Fruit fly (Drosophila melanogaster): ENCODE results near the gene CG3862.
A peak's percentile ranks its signal among the peaks of the same experiment; 100 is the strongest.

CG3862 gene

dm6 chr2L:846167-846868 lies 20.7 kb upstream of the CG3862 start:
- no peak for TF ChIP-seq EcR (GFP tag; optimal IDR thresholded peaks at IDR 0.05)
- no peak for TF ChIP-seq gl (tag; optimal IDR thresholded peaks at IDR 0.05)
- peak; percentile 1 for TF ChIP-seq CG9948 (tag; optimal IDR thresholded peaks at IDR 0.05)
- no peak for TF ChIP-seq CG34367 (tag; optimal IDR thresholded peaks at IDR 0.05)
- peak; percentile 83 for TF ChIP-seq CG8301 (tag; optimal IDR thresholded peaks at IDR 0.05)
- TF ChIP-seq CG8159 (tag; optimal IDR thresholded peaks at IDR 0.05), result peak; percentile 5
- TF ChIP-seq CG4496 (GFP tag; IDR thresholded peaks at IDR 0.05), result peak; percentile 82; the same call in 2 of the 3 replicates
- TF ChIP-seq fd96Ca (GFP tag; IDR thresholded peaks at IDR 0.05), result peak; percentile 78; the same call in 2 of the 3 replicates
- TF ChIP-seq Ets98B (GFP tag; IDR thresholded peaks at IDR 0.05), result peak; percentile 61
- TF ChIP-seq CG17806 (tag; optimal IDR thresholded peaks at IDR 0.05), result peak; percentile 36
- TF ChIP-seq CG12605 (GFP tag; IDR thresholded peaks at IDR 0.05), result no peak; the same call in 1 of the 2 replicates
- TF ChIP-seq CG13204 (GFP tag; optimal IDR thresholded peaks at IDR 0.05), result no peak
- TF ChIP-seq CG32121 (GFP tag; IDR thresholded peaks at IDR 0.05), result peak; percentile 59; the same call in 1 of the 2 replicates
- TF ChIP-seq Snoo (tag; optimal IDR thresholded peaks at IDR 0.05), result peak; percentile 10
- TF ChIP-seq Pif1B (GFP tag; optimal IDR thresholded peaks at IDR 0.05), result peak; percentile 33
- TF ChIP-seq Pif1A (GFP tag; optimal IDR thresholded peaks at IDR 0.05), result peak; percentile 66
- peak; percentile 76 for TF ChIP-seq CG14655 (GFP tag; optimal IDR thresholded peaks at IDR 0.05)

DNA sequence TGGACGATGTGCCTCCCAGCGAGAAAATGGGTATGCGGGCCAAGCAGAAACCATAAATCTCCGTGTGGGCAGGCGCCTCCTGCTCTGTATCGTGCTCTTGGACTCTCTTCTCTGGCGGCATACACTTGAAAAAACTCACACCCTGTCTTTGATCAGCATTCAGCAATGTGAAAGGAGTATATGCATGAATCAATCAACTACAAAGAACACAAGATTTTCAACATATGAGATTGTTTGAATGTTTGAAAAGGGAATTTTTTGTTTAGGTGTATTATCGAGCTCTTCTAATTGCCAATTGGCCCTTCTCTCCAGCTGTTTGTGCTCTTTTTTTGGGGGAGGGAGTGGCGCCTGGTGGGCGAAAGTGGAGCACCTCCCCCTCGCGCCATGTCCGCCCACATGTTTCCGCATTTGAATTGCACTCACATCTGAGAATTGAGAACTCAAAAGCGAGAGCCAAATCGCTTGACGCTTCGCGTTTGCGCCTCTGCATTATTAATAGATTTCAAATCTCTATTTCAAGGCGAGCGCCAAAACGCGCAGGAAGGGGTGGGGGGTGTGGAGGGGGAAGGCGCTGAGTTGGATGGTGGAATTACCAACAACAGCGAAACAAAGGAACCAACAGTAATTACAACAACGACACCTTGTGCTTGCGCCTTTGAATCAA lies 19.8 kb upstream of the CG3862 start:
- TF ChIP-seq CG10348 (GFP tag; IDR thresholded peaks at IDR 0.05), result no peak
- TF ChIP-seq CG14655 (GFP tag; optimal IDR thresholded peaks at IDR 0.05), result peak; percentile 88
- TF ChIP-seq Ets98B (GFP tag; IDR thresholded peaks at IDR 0.05), result peak; percentile 92
- TF ChIP-seq CG8159 (tag; optimal IDR thresholded peaks at IDR 0.05), result peak; percentile 58
- TF ChIP-seq fd96Ca (GFP tag; IDR thresholded peaks at IDR 0.05), result peak; percentile 92
- peak; percentile 84 for TF ChIP-seq CG12605 (GFP tag; IDR thresholded peaks at IDR 0.05)
- TF ChIP-seq CG13204 (GFP tag; optimal IDR thresholded peaks at IDR 0.05), result no peak
- TF ChIP-seq CG15710 (tag; optimal IDR thresholded peaks at IDR 0.05), result peak; percentile 60
- no peak for TF ChIP-seq EcR (GFP tag; optimal IDR thresholded peaks at IDR 0.05)
- TF ChIP-seq CG4496 (GFP tag; IDR thresholded peaks at IDR 0.05), result peak; percentile 94
- peak; percentile 67 for TF ChIP-seq CG9948 (tag; optimal IDR thresholded peaks at IDR 0.05)
- peak; percentile 80 for TF ChIP-seq Pif1B (GFP tag; optimal IDR thresholded peaks at IDR 0.05)
- no peak for TF ChIP-seq D1 (tag; optimal IDR thresholded peaks at IDR 0.05)
- peak; percentile 82 for TF ChIP-seq Pif1A (GFP tag; optimal IDR thresholded peaks at IDR 0.05)
- TF ChIP-seq gl (tag; optimal IDR thresholded peaks at IDR 0.05), result no peak
- peak; percentile 86 for TF ChIP-seq CG32121 (GFP tag; IDR thresholded peaks at IDR 0.05)
- TF ChIP-seq rn (GFP tag; IDR thresholded peaks at IDR 0.05), result peak; percentile 75
- peak; percentile 72 for TF ChIP-seq CG17806 (tag; optimal IDR thresholded peaks at IDR 0.05)
- TF ChIP-seq Snoo (tag; optimal IDR thresholded peaks at IDR 0.05), result peak; percentile 62
- peak; percentile 55 for TF ChIP-seq CG34367 (tag; optimal IDR thresholded peaks at IDR 0.05)
- TF ChIP-seq CG8301 (tag; optimal IDR thresholded peaks at IDR 0.05), result peak; percentile 88

dm6 chr2L:843850-844791 lies 18.5 kb upstream of the CG3862 start:
- TF ChIP-seq EcR (GFP tag; optimal IDR thresholded peaks at IDR 0.05) (no peak), Ets98B (GFP tag; IDR thresholded peaks at IDR 0.05) (peak; percentile 59), CG17806 (tag; optimal IDR thresholded peaks at IDR 0.05) (peak; percentile 52), Snoo (tag; optimal IDR thresholded peaks at IDR 0.05) (no peak), Pif1A (GFP tag; optimal IDR thresholded peaks at IDR 0.05) (peak; percentile 32), CG4496 (GFP tag; IDR thresholded peaks at IDR 0.05) (peak; percentile 75), CG32121 (GFP tag; IDR thresholded peaks at IDR 0.05) (peak; percentile 12; the same call in 1 of the 2 replicates), CG15710 (tag; optimal IDR thresholded peaks at IDR 0.05) (peak; percentile 15), CG8301 (tag; optimal IDR thresholded peaks at IDR 0.05) (peak; percentile 70), Pif1B (GFP tag; optimal IDR thresholded peaks at IDR 0.05) (no peak), rn (GFP tag; IDR thresholded peaks at IDR 0.05) (peak; percentile 33; the same call in 1 of the 2 replicates), CG13204 (GFP tag; optimal IDR thresholded peaks at IDR 0.05) (peak; percentile 23), CG14655 (GFP tag; optimal IDR thresholded peaks at IDR 0.05) (peak; percentile 75), CG34367 (tag; optimal IDR thresholded peaks at IDR 0.05) (peak; percentile 48), CG8159 (tag; optimal IDR thresholded peaks at IDR 0.05) (peak; percentile 52), CG9948 (tag; optimal IDR thresholded peaks at IDR 0.05) (peak; percentile 32), fd96Ca (GFP tag; IDR thresholded peaks at IDR 0.05) (peak; percentile 53; the same call in 2 of the 3 replicates), CG12605 (GFP tag; IDR thresholded peaks at IDR 0.05) (peak; percentile 65), gl (tag; optimal IDR thresholded peaks at IDR 0.05) (peak; percentile 37), CG10348 (GFP tag; IDR thresholded peaks at IDR 0.05) (no peak), D1 (tag; optimal IDR thresholded peaks at IDR 0.05) (no peak)

- no peak for TF ChIP-seq EcR (GFP tag; optimal IDR thresholded peaks at IDR 0.05)
- no peak for TF ChIP-seq CG13204 (GFP tag; optimal IDR thresholded peaks at IDR 0.05)
- TF ChIP-seq CG15710 (tag; optimal IDR thresholded peaks at IDR 0.05), result no peak
- no peak for TF ChIP-seq CG12605 (GFP tag; IDR thresholded peaks at IDR 0.05)
- TF ChIP-seq Pif1A (GFP tag; optimal IDR thresholded peaks at IDR 0.05), result no peak
- TF ChIP-seq CG8301 (tag; optimal IDR thresholded peaks at IDR 0.05), result no peak
- TF ChIP-seq CG34367 (tag; optimal IDR thresholded peaks at IDR 0.05), result no peak
- TF ChIP-seq fd96Ca (GFP tag; IDR thresholded peaks at IDR 0.05), result no peak
- TF ChIP-seq CG9948 (tag; optimal IDR thresholded peaks at IDR 0.05), result no peak
- TF ChIP-seq CG10348 (GFP tag; IDR thresholded peaks at IDR 0.05), result no peak
- TF ChIP-seq gl (tag; optimal IDR thresholded peaks at IDR 0.05), result no peak
- TF ChIP-seq Ets98B (GFP tag; IDR thresholded peaks at IDR 0.05), result no peak
- TF ChIP-seq rn (GFP tag; IDR thresholded peaks at IDR 0.05), result no peak
- no peak for TF ChIP-seq CG17806 (tag; optimal IDR thresholded peaks at IDR 0.05)
- TF ChIP-seq Pif1B (GFP tag; optimal IDR thresholded peaks at IDR 0.05), result no peak
- no peak for TF ChIP-seq CG4496 (GFP tag; IDR thresholded peaks at IDR 0.05)
- no peak for TF ChIP-seq CG14655 (GFP tag; optimal IDR thresholded peaks at IDR 0.05)
- no peak for TF ChIP-seq CG8159 (tag; optimal IDR thresholded peaks at IDR 0.05)
Measured at dm6 chr2L:843301-843700, 17.6 kb upstream of the CG3862 start.

Measured in whole organism, pupa.